Worm (Caenorhabditis elegans): Measurements from ENCODE around the gene cdh-4.

- TF ChIP-seq ets-7 (tag; optimal IDR thresholded peaks at IDR 0.05) = no peak
- no peak for TF ChIP-seq flt-1 (GFP tag; IDR thresholded peaks at IDR 0.05)
These were observed 13.5 kb upstream of the cdh-4 start for ce11 chrIII:4506590-4507128.
